Worm (Caenorhabditis elegans): ENCODE measurements around the gene cdo-1.

cdo-1 gene

ce11 chrX:844649-845048 is 18.7 kb downstream of the cdo-1 start:
- TF ChIP-seq ztf-7 (tag; optimal IDR thresholded peaks at IDR 0.05) (no peak), nhr-76 (tag; optimal IDR thresholded peaks at IDR 0.05) (no peak), spr-1 (tag; optimal IDR thresholded peaks at IDR 0.05) (no peak), nhr-42 (GFP tag; IDR thresholded peaks at IDR 0.05) (no peak), madf-5 (GFP tag; IDR thresholded peaks at IDR 0.05) (0 out of 4 replicates have a peak, but pooled peaks of 1 of the 2 experiments have one; percentile 20), madf-9 (GFP tag; conservative IDR thresholded peaks at IDR 0.05) (no peak), Y105C5A.15 (GFP tag; IDR thresholded peaks at IDR 0.05) (no peak), T20F7.1 (GFP tag; optimal IDR thresholded peaks at IDR 0.05) (no peak), ctbp-1 (GFP tag; IDR thresholded peaks at IDR 0.05) (peak; percentile 58; the same call in 1 of the 2 replicates), nhr-11 (tag; optimal IDR thresholded peaks at IDR 0.05) (peak; percentile 12), daf-12 (tag; optimal IDR thresholded peaks at IDR 0.05) (no peak), dmd-9 (GFP tag; IDR thresholded peaks at IDR 0.05) (0 out of 2 replicates have a peak, but pooled peaks have one; percentile 29), pha-4 (GFP tag; IDR thresholded peaks at IDR 0.05) (no peak), pha-4 (tag; optimal IDR thresholded peaks at IDR 0.05) (no peak), hmg-1.1 (GFP tag; IDR thresholded peaks at IDR 0.05) (no peak), set-16 (GFP tag; IDR thresholded peaks at IDR 0.05) (peak; percentile 80), aha-1 (tag) (peak; percentile 61), egl-43 (GFP tag; IDR thresholded peaks at IDR 0.05) (no peak; the same call in 1 of the 2 replicates), vab-7 (GFP tag; IDR thresholded peaks at IDR 0.05) (no peak), ZK337.2 (GFP tag; IDR thresholded peaks at IDR 0.05) (no peak), dpl-1 (GFP tag; optimal IDR thresholded peaks at IDR 0.05) (no peak), egl-27 (tag; optimal IDR thresholded peaks at IDR 0.05) (no peak), nhr-25 (tag; optimal IDR thresholded peaks at IDR 0.05; ENCODE audit: borderline replicate concordance, insufficient read depth) (no peak), tra-1 (GFP tag; IDR thresholded peaks at IDR 0.05) (no peak), Y5F2A.4 (GFP tag; optimal IDR thresholded peaks at IDR 0.05) (no peak), cey-2 (tag; optimal IDR thresholded peaks at IDR 0.05; ENCODE audit: borderline replicate concordance, insufficient read depth) (no peak), lim-7 (GFP tag; IDR thresholded peaks at IDR 0.05) (no peak)

ce11 chrX:841393-841792 is 22.0 kb downstream of the cdo-1 start, which contains the start of gene F39H12.3:
F39H12.3 (minus strand) TSS chrX:841493.
- TF ChIP-seq ama-1 (optimal IDR thresholded peaks at IDR 0.05) (no peak), sdz-12 (GFP tag; optimal IDR thresholded peaks at IDR 0.05) (no peak), F10B5.3 (tag; optimal IDR thresholded peaks at IDR 0.05) (no peak)

- no peak for TF ChIP-seq ceh-62 (tag; optimal IDR thresholded peaks at IDR 0.05)
- no peak for TF ChIP-seq nhr-11 (tag; optimal IDR thresholded peaks at IDR 0.05)
These were observed 28.9 kb downstream of the cdo-1 start, which contains the start of gene F39H12.1 for ce11 chrX:834478-834877. F39H12.1 (plus strand) TSS chrX:834778.

- TF ChIP-seq lir-3 (tag; optimal IDR thresholded peaks at IDR 0.05) (no peak), aha-1 (tag) (peak; percentile 60), spr-3 (GFP tag; optimal IDR thresholded peaks at IDR 0.05) (no peak), mxl-2 (GFP tag; conservative IDR thresholded peaks at IDR 0.05) (no peak), Y48G9A.11 (GFP tag; IDR thresholded peaks at IDR 0.05) (no peak)
These were observed 33.2 kb downstream of the cdo-1 start for ce11 chrX:830185-830584.

ce11 chrX:828603-829002 is 34.8 kb downstream of the cdo-1 start, which contains the start of gene wdr-54:
wdr-54 (plus strand) TSS chrX:828903.
- no peak for TF ChIP-seq mdt-29 (GFP tag; IDR thresholded peaks at IDR 0.05)
- TF ChIP-seq jun-1 (tag; optimal IDR thresholded peaks at IDR 0.05) = no peak
- no peak for TF ChIP-seq dpl-1 (GFP tag; optimal IDR thresholded peaks at IDR 0.05)
- TF ChIP-seq ceh-44 (GFP tag; IDR thresholded peaks at IDR 0.05) = no peak
- TF ChIP-seq attf-4 (tag; optimal IDR thresholded peaks at IDR 0.05) = no peak
- TF ChIP-seq dve-1 (tag; optimal IDR thresholded peaks at IDR 0.05; ENCODE audit: insufficient read depth) = no peak
- no peak for TF ChIP-seq egl-27 (tag; optimal IDR thresholded peaks at IDR 0.05)
- no peak for TF ChIP-seq nhr-6 (tag; optimal IDR thresholded peaks at IDR 0.05)
- no peak for TF ChIP-seq T26A8.4 (GFP tag; IDR thresholded peaks at IDR 0.05)
- TF ChIP-seq ceh-32 (tag; optimal IDR thresholded peaks at IDR 0.05; ENCODE audit: poor library complexity) = no peak
- no peak for TF ChIP-seq ceh-82 (tag; optimal IDR thresholded peaks at IDR 0.05)
- TF ChIP-seq lsy-2 (tag; optimal IDR thresholded peaks at IDR 0.05) = no peak

All from whole organism, L4 larva.